Fruit fly (Drosophila melanogaster): ENCODE measurements around the gene Pgant5.
A peak's percentile ranks its signal among the peaks of the same experiment; 100 is the strongest.

Pgant5 gene

DNA sequence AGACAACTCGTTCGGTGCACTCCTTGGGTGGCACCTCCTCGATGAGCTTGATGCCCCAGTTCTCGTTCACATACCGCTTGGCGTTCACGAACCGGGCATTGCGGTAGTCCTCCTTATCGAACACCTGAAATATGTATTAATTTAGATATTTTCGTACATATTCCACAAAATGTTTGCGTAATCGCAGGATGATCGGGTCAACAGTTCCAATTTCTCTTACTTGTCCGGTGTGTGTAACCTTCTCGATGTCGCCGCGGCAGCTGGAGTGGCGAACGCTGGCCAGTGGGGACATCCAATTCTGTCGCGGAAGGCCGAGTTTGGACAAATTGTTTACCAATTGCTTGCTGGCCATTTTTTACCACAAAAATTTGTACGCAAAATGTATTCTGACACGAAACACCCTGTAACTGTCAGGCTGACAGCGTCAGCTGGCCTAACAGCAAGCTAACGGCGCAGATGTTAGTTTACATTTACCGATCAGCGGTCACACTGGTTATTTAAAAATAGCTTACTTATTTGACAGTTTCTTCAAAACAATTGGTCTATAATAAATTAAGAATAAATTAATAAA lies 6.5 kb upstream of the Pgant5 start, which contains the start of gene ND-13A (continued):
- TF ChIP-seq CG13296 (GFP tag; optimal IDR thresholded peaks at IDR 0.05): no peak
- TF ChIP-seq Med (GFP tag): peak; percentile 47
- peak; percentile 61 for TF ChIP-seq CG9797 (GFP tag; optimal IDR thresholded peaks at IDR 0.05)
- TF ChIP-seq CG13287 (GFP tag; IDR thresholded peaks at IDR 0.05; ENCODE audit: partially characterized antibody): peak; percentile 55; the same call in 1 of the 2 replicates
- peak; percentile 12 for TF ChIP-seq CG15479 (GFP tag; optimal IDR thresholded peaks at IDR 0.05)
- TF ChIP-seq YL-1 (GFP tag; optimal IDR thresholded peaks at IDR 0.05): peak; percentile 67
- no peak for TF ChIP-seq CG17612 (GFP tag; IDR thresholded peaks at IDR 0.05)
- peak; percentile 30; the same call in 1 of the 2 replicates for TF ChIP-seq Scr (GFP tag; IDR thresholded peaks at IDR 0.05; ENCODE audit: partially characterized antibody)
- TF ChIP-seq D19B (GFP tag; optimal IDR thresholded peaks at IDR 0.05): no peak
- no peak for TF ChIP-seq gro (GFP tag; optimal IDR thresholded peaks at IDR 0.05)
- TF ChIP-seq CG31441 (GFP tag; IDR thresholded peaks at IDR 0.05): 0 out of 2 replicates have a peak, but pooled peaks have one; percentile 22
- peak; percentile 39; the same call in 1 of the 2 replicates for TF ChIP-seq unc-4 (GFP tag; IDR thresholded peaks at IDR 0.05; ENCODE audit: partially characterized antibody)
- TF ChIP-seq CG6254 (GFP tag; optimal IDR thresholded peaks at IDR 0.05): peak; percentile 100
- peak; percentile 36 to 92 for TF ChIP-seq crp (GFP tag; optimal IDR thresholded peaks at IDR 0.05)
- TF ChIP-seq tap (tag; optimal IDR thresholded peaks at IDR 0.05): no peak
- peak; percentile 70 for TF ChIP-seq E2f2 (GFP tag; IDR thresholded peaks at IDR 0.05)
- peak; percentile 5 for TF ChIP-seq sqz (GFP tag; optimal IDR thresholded peaks at IDR 0.05)
- TF ChIP-seq CG12391 (tag; optimal IDR thresholded peaks at IDR 0.05): peak; percentile 4
- no peak for TF ChIP-seq vvl (GFP tag; IDR thresholded peaks at IDR 0.05)
- TF ChIP-seq HLH4C (GFP tag; IDR thresholded peaks at IDR 0.05; ENCODE audit: partially characterized antibody): 0 out of 3 replicates have a peak, but pooled peaks have one; percentile 9
- TF ChIP-seq nom (GFP tag; optimal IDR thresholded peaks at IDR 0.05): peak; percentile 36
- peak; percentile 11 for TF ChIP-seq CG10462 (GFP tag; optimal IDR thresholded peaks at IDR 0.05)
- peak; percentile 28 for TF ChIP-seq Elba2 (GFP tag; optimal IDR thresholded peaks at IDR 0.05)
- no peak for TF ChIP-seq PHDP (tag; optimal IDR thresholded peaks at IDR 0.05)
- peak; percentile 9 for TF ChIP-seq CG15601 (tag; optimal IDR thresholded peaks at IDR 0.05)
- TF ChIP-seq CG8290 (GFP tag; optimal IDR thresholded peaks at IDR 0.05): no peak
- peak in 1 of 2 experiments; percentile 61 for TF ChIP-seq CG8290 (tag; optimal IDR thresholded peaks at IDR 0.05)
- TF ChIP-seq CG2116 (GFP tag; optimal IDR thresholded peaks at IDR 0.05): no peak
- peak; percentile 69 for TF ChIP-seq Dp (GFP tag; optimal IDR thresholded peaks at IDR 0.05)
- peak in 1 of 2 experiments; percentile 93 for TF ChIP-seq Pdp1 (GFP tag; optimal IDR thresholded peaks at IDR 0.05)
- peak; percentile 25 for TF ChIP-seq trem (tag; optimal IDR thresholded peaks at IDR 0.05)
- peak; percentile 7 for TF ChIP-seq wek (GFP tag; optimal IDR thresholded peaks at IDR 0.05)
- TF ChIP-seq Dll (GFP tag; IDR thresholded peaks at IDR 0.05; ENCODE audit: partially characterized antibody): 0 out of 4 replicates have a peak, but pooled peaks have one; percentile 34
- no peak for TF ChIP-seq CG34422 (GFP tag; IDR thresholded peaks at IDR 0.05)
- peak; percentile 44 for TF ChIP-seq CG7987 (GFP tag; optimal IDR thresholded peaks at IDR 0.05)
- peak; percentile 25 for TF ChIP-seq gfzf (GFP tag; optimal IDR thresholded peaks at IDR 0.05)
- TF ChIP-seq CG15514 (GFP tag; optimal IDR thresholded peaks at IDR 0.05): peak; percentile 44
- peak; percentile 53 for TF ChIP-seq CG4617 (GFP tag; optimal IDR thresholded peaks at IDR 0.05; ENCODE audit: borderline replicate concordance)
- TF ChIP-seq Xrp1 (GFP tag; IDR thresholded peaks at IDR 0.05): 0 out of 2 replicates have a peak, but pooled peaks have one; percentile 11
- peak; percentile 63 for TF ChIP-seq cad (GFP tag; optimal IDR thresholded peaks at IDR 0.05)
- TF ChIP-seq CG1603 (tag; optimal IDR thresholded peaks at IDR 0.05): peak; percentile 40
- TF ChIP-seq stc (GFP tag; IDR thresholded peaks at IDR 0.05): peak; percentile 9; the same call in 1 of the 2 replicates
